Fruit fly (Drosophila melanogaster) S2 (cell line): ENCODE measurements around the gene Rab19.

Experiments
- CG8478 ChIP-seq: fragments of >200 bp; optimal IDR thresholded peaks from 2 replicates; lab custom pipeline; 2018
- CTCF ChIP-seq, 2 experiments: fragments of >200 bp; optimal IDR thresholded peaks; 2 replicates each; lab custom pipeline; 2018

DNA sequence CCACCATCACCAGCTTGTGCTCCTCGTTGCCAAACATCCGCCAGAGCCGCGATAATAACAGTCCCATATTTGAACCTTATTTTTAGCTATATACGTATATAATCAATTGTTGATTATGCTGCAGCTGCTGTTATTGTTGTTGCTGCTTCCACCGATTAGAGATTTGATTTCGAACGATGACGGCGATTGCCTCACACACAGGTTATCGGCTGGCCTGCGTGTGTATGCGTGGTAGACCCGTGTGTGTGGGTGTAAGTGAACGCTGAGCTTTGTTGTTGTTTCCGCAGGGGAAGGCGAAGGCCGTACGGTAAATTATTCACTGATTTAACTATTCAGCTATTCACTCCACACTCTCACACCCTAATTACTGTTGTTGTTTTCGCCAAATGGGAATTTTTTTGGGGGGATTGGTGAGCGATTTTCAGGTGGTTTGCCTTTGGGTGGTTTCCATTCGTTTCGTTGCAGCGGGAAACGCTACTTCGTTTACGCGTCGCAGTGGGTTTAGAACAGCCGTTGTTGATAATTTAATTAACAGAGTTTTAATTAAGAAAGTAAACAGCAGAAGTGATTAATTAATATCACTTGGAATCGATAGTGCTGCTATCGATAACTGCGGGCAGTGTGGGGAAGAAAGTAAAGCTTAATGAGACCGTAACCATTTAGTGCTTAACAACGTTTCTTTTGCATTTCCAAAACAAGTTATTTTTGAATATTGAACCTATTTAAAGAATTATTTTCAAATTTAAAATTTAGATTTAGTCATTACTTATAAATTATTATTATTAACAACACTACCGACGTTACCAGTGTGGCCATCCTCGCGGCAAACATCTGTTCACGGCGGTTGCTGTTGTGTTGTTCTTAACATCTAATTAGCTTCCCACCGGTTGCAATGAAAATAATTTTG, 2.7 kb downstream of the Rab19 start, which contains the start of the genes Arl5 and CG13671:
- TF ChIP-seq CG8478 = no peak
- TF ChIP-seq CTCF (optimal IDR thresholded peaks at IDR 0.05; lab: Kevin White, UChicago) = no peak
